Worm (Caenorhabditis elegans) whole organism, young adult: ENCODE results near the gene srw-71.

Experiments used
- B0019.2 ChIP-seq: fragments of 200-800 bp; sonication (Bioruptor generic); conservative IDR thresholded peaks from 2 replicates; pipeline ENCODE4 v1.3.6; 2022; ENCODE audit warnings: missing genetic modification reagents, missing genetic modification characterization, missing compliant biosample characterization
- B0336.3 ChIP-seq: fragments of 200-800 bp; sonication (Bioruptor generic); IDR thresholded peaks from 2 replicates; pipeline ENCODE4 v1.3.6; 2022; ENCODE audit warnings: missing genetic modification characterization, missing compliant biosample characterization
- C06A6.2 ChIP-seq: fragments of 200-800 bp; sonication (Bioruptor generic); conservative IDR thresholded peaks from 2 replicates; pipeline ENCODE4 v1.3.6; 2022; ENCODE audit warnings: missing genetic modification characterization, missing compliant biosample characterization
- C17E4.6 ChIP-seq: fragments of 200-800 bp; sonication (Bioruptor generic); IDR thresholded peaks from 2 replicates; pipeline ENCODE4 v1.3.6; 2022; ENCODE audit warnings: missing genetic modification reagents, missing genetic modification characterization, missing compliant biosample characterization
- D2030.7 ChIP-seq: fragments of 200-800 bp; sonication (Bioruptor generic); IDR thresholded peaks from 2 replicates; pipeline ENCODE4 v1.3.6; 2022; ENCODE audit warnings: missing genetic modification reagents, missing genetic modification characterization, missing compliant biosample characterization
- F49E8.2 ChIP-seq: sonication (generic microtip); optimal IDR thresholded peaks from 3 replicates; lab custom pipeline; 2017; ENCODE audit warnings: missing genetic modification characterization, mild to moderate bottlenecking, missing compliant biosample characterization, antibody characterized with exemption, moderate library complexity; ENCODE audit not compliant: insufficient read depth
- F57A8.1 ChIP-seq: fragments of 200-800 bp; sonication (Bioruptor generic); optimal IDR thresholded peaks from 2 replicates; lab custom pipeline; 2018; ENCODE audit warnings: mild to moderate bottlenecking, missing genetic modification characterization, moderate library complexity, missing compliant biosample characterization
- F57C9.4 ChIP-seq: sonication (generic microtip); optimal IDR thresholded peaks from 2 replicates; lab custom pipeline; 2017; ENCODE audit warnings: mild to moderate bottlenecking, missing genetic modification characterization, missing compliant biosample characterization
- K12H6.12 ChIP-seq: fragments of 200-800 bp; sonication (Bioruptor generic); optimal IDR thresholded peaks from 2 replicates; lab custom pipeline; 2018; ENCODE audit warnings: mild to moderate bottlenecking, missing genetic modification characterization, missing compliant biosample characterization
- bed-2 ChIP-seq: fragments of 200-800 bp; sonication (Bioruptor generic); IDR thresholded peaks from 2 replicates; pipeline ENCODE4 v1.3.6; 2022; ENCODE audit warnings: missing genetic modification reagents, missing genetic modification characterization, missing compliant biosample characterization
- ceh-40 ChIP-seq: fragments of 200-800 bp; sonication (Bioruptor generic); IDR thresholded peaks from 2 replicates; pipeline ENCODE4 v1.3.6; 2022; ENCODE audit warnings: missing genetic modification characterization, missing compliant biosample characterization
- ceh-58 ChIP-seq: fragments of 200-800 bp; sonication (Bioruptor generic); IDR thresholded peaks from 2 replicates; pipeline ENCODE4 v1.3.6; 2022; ENCODE audit warnings: missing genetic modification characterization, missing compliant biosample characterization
- ceh-91 ChIP-seq: fragments of 200-800 bp; sonication (Bioruptor generic); IDR thresholded peaks from 2 replicates; pipeline ENCODE4 v1.3.6; 2022; ENCODE audit warnings: missing genetic modification reagents, missing genetic modification characterization, missing compliant biosample characterization
- chd-7 ChIP-seq: sonication (generic microtip); optimal IDR thresholded peaks from 2 replicates; lab custom pipeline; 2016; ENCODE audit warnings: mild to moderate bottlenecking, missing genetic modification characterization, moderate library complexity, missing compliant biosample characterization
- die-1 ChIP-seq: sonication (generic microtip); optimal IDR thresholded peaks from 2 replicates; lab custom pipeline; 2016; ENCODE audit warnings: missing genotype, mild to moderate bottlenecking, missing genetic modification characterization, missing compliant biosample characterization
- dox-1 ChIP-seq: fragments of 200-800 bp; sonication (Bioruptor generic); IDR thresholded peaks from 2 replicates; pipeline ENCODE4 v1.3.6; 2022; ENCODE audit warnings: missing genetic modification reagents, missing genetic modification characterization, missing compliant biosample characterization
- ets-4 ChIP-seq: fragments of 200-800 bp; sonication (Bioruptor generic); optimal IDR thresholded peaks from 2 replicates; lab custom pipeline; 2018; ENCODE audit warnings: mild to moderate bottlenecking, missing genetic modification characterization, missing compliant biosample characterization
- fkh-3 ChIP-seq: sonication (generic microtip); optimal IDR thresholded peaks from 2 replicates; lab custom pipeline; 2016; ENCODE audit warnings: mild to moderate bottlenecking, missing genetic modification characterization, missing compliant biosample characterization
- him-1 ChIP-seq: sonication (generic microtip); optimal IDR thresholded peaks from 2 replicates; lab custom pipeline; 2016; ENCODE audit warnings: missing genotype, missing genetic modification reagents, missing genetic modification characterization, missing compliant biosample characterization
- hmg-1.2 ChIP-seq: fragments of 200-800 bp; sonication (Bioruptor generic); IDR thresholded peaks from 2 replicates; pipeline ENCODE4 v1.3.6; 2022; ENCODE audit warnings: missing genetic modification reagents, missing genetic modification characterization, missing compliant biosample characterization
- hmg-20 ChIP-seq: fragments of 200-800 bp; sonication (Bioruptor generic); IDR thresholded peaks from 2 replicates; pipeline ENCODE4 v1.3.6; 2022; ENCODE audit warnings: missing genetic modification reagents, missing genetic modification characterization, missing compliant biosample characterization
- let-607 ChIP-seq, 2 experiments: fragments of 200-800 bp in 1 of 2; sonication (Bioruptor generic) in 1 of 2; sonication (generic microtip) in 1 of 2; optimal IDR thresholded peaks; 2 replicates each; lab custom pipeline; 2016 to 2018; ENCODE audit warnings: mild to moderate bottlenecking in 2 of 2, missing compliant biosample characterization in 2 of 2, missing genetic modification characterization in 2 of 2, moderate library complexity in 2 of 2, missing genotype in 1 of 2
- lin-40 ChIP-seq: sonication (generic microtip); optimal IDR thresholded peaks from 2 replicates; lab custom pipeline; 2016; ENCODE audit warnings: missing genetic modification characterization, mild to moderate bottlenecking, missing compliant biosample characterization, missing genotype, missing genetic modification reagents
- lsy-27 ChIP-seq: sonication (generic microtip); optimal IDR thresholded peaks from 2 replicates; lab custom pipeline; 2017; ENCODE audit warnings: missing genetic modification characterization, mild to moderate bottlenecking, missing compliant biosample characterization, antibody characterized with exemption, missing genotype, borderline replicate concordance; ENCODE audit not compliant: insufficient read depth
- nfya-2 ChIP-seq: fragments of 200-800 bp; sonication (Bioruptor generic); IDR thresholded peaks from 2 replicates; pipeline ENCODE4 v1.3.6; 2022; ENCODE audit warnings: missing genetic modification reagents, missing genetic modification characterization, missing compliant biosample characterization
- nfyb-1 ChIP-seq: fragments of 200-800 bp; sonication (Bioruptor generic); IDR thresholded peaks from 2 replicates; pipeline ENCODE4 v1.3.6; 2022; ENCODE audit warnings: missing genetic modification reagents, missing genetic modification characterization, missing compliant biosample characterization
- nhr-179 ChIP-seq: sonication (generic microtip); optimal IDR thresholded peaks from 2 replicates; lab custom pipeline; 2016; ENCODE audit warnings: mild to moderate bottlenecking, missing genetic modification characterization, missing compliant biosample characterization
- nhr-80 ChIP-seq: sonication (generic microtip); optimal IDR thresholded peaks from 2 replicates; lab custom pipeline; 2016; ENCODE audit warnings: missing genetic modification characterization, missing compliant biosample characterization
- rec-8 ChIP-seq, 2 experiments: sonication (generic microtip); optimal IDR thresholded peaks; 2 replicates each; lab custom pipeline; 2016; ENCODE audit warnings: mild to moderate bottlenecking in 2 of 2, missing genetic modification characterization in 2 of 2, missing genetic modification reagents in 2 of 2, missing genotype in 2 of 2, missing biosample characterization in 1 of 2, missing compliant biosample characterization in 1 of 2, moderate library complexity in 1 of 2
- somi-1 ChIP-seq: fragments of 200-800 bp; sonication (Bioruptor generic); optimal IDR thresholded peaks from 2 replicates; lab custom pipeline; 2018; ENCODE audit warnings: mild to moderate bottlenecking, missing genetic modification characterization, missing compliant biosample characterization
- tbp1 ChIP-seq: fragments of 200-800 bp; sonication (Bioruptor generic); optimal IDR thresholded peaks from 2 replicates; lab custom pipeline; 2018; ENCODE audit warnings: mild to moderate bottlenecking, missing genetic modification characterization, missing compliant biosample characterization
- unc-62 ChIP-seq: fragments of 150-350 bp; optimal IDR thresholded peaks from 2 replicates; lab custom pipeline; 2014; ENCODE audit warnings: missing biosample characterization, missing genetic modification reagents, missing genetic modification characterization
- zfh-2 ChIP-seq: fragments of 200-800 bp; sonication (Bioruptor generic); conservative IDR thresholded peaks from 2 replicates; pipeline ENCODE4 v1.3.6; 2022; ENCODE audit warnings: missing genetic modification reagents, missing genetic modification characterization, missing compliant biosample characterization
- ztf-22 ChIP-seq: fragments of 200-800 bp; sonication (Bioruptor generic); optimal IDR thresholded peaks from 2 replicates; lab custom pipeline; 2018; ENCODE audit warnings: mild to moderate bottlenecking, missing genetic modification characterization, moderate library complexity, missing compliant biosample characterization
- ztf-25 ChIP-seq: fragments of 200-800 bp; sonication (Bioruptor generic); IDR thresholded peaks from 2 replicates; pipeline ENCODE4 v1.3.6; 2022; ENCODE audit warnings: missing genetic modification reagents, missing genetic modification characterization, missing compliant biosample characterization
- ztf-26 ChIP-seq: sonication (generic microtip); optimal IDR thresholded peaks from 2 replicates; lab custom pipeline; 2017; ENCODE audit warnings: missing genetic modification characterization, missing compliant biosample characterization
- ztf-28 ChIP-seq: fragments of 200-800 bp; sonication (Bioruptor generic); IDR thresholded peaks from 2 replicates; pipeline ENCODE4 v1.3.6; 2022; ENCODE audit warnings: missing genetic modification reagents, missing genetic modification characterization, missing compliant biosample characterization
- ztf-3 ChIP-seq: fragments of 200-800 bp; sonication (Bioruptor generic); optimal IDR thresholded peaks from 2 replicates; lab custom pipeline; 2018; ENCODE audit warnings: mild to moderate bottlenecking, missing genetic modification characterization, missing compliant biosample characterization

srw-71 gene

ce11 chrV:7399202-7399601 is 31.7 kb downstream of the srw-71 start, which contains the start of gene gst-41:
Gene gst-41, minus strand, starts transcription at chrV:7399302.
- TF ChIP-seq B0019.2 (GFP tag; lab: Robert Waterston, UW) = no peak
- no peak for TF ChIP-seq ztf-3 (GFP tag; lab: Kevin White, UChicago)
- no peak for TF ChIP-seq hmg-20 (GFP tag; lab: Robert Waterston, UW)
- no peak for TF ChIP-seq hmg-1.2 (GFP tag; lab: Robert Waterston, UW)
- TF ChIP-seq C17E4.6 = no peak
- TF ChIP-seq die-1 (tag; lab: Kevin White, UChicago) = no peak
- TF ChIP-seq nfya-2 (GFP tag; lab: Robert Waterston, UW) = no peak
- TF ChIP-seq lsy-27 (tag; lab: Kevin White, UChicago) = no peak
- TF ChIP-seq ztf-25 (GFP tag; lab: Robert Waterston, UW) = no peak
- TF ChIP-seq nfyb-1 (GFP tag; lab: Robert Waterston, UW) = no peak

- TF ChIP-seq unc-62 (GFP tag; lab: Kevin White, UChicago) (no peak), B0019.2 (GFP tag; lab: Robert Waterston, UW) (no peak), F49E8.2 (tag; lab: Kevin White, UChicago) (no peak), nfya-2 (GFP tag; lab: Robert Waterston, UW) (no peak), ztf-22 (GFP tag; lab: Kevin White, UChicago) (no peak), fkh-3 (no peak), D2030.7 (GFP tag; lab: Robert Waterston, UW) (no peak), him-1 (tag; lab: Kevin White, UChicago) (no peak), lin-40 (tag; lab: Kevin White, UChicago) (no peak), ceh-40 (no peak)
- TF ChIP-seq, all 124 proteins: peak for 0
Observed at ce11 chrV:7395359-7395758, 35.6 kb downstream of the srw-71 start, which contains the start of gene srx-9. Gene srx-9, minus strand, starts transcription at chrV:7395459.

ce11 chrV:7391933-7392332 is 39.0 kb downstream of the srw-71 start, which contains the start of gene fbxa-105:
Gene fbxa-105, minus strand, starts transcription at chrV:7392029.
- TF ChIP-seq ztf-28 (GFP tag; lab: Robert Waterston, UW) = no peak
- TF ChIP-seq nhr-80 (tag; lab: Kevin White, UChicago) = peak; percentile 34
- no peak for TF ChIP-seq tbp1 (GFP tag; lab: Kevin White, UChicago)

ce11 chrV:7389771-7390170 is 41.1 kb downstream of the srw-71 start, which contains the start of gene C02H6.1:
Gene C02H6.1, minus strand, starts transcription at chrV:7389871.
- no peak for TF ChIP-seq K12H6.12 (tag; lab: Kevin White, UChicago)
- no peak for TF ChIP-seq ztf-26
- TF ChIP-seq ceh-91 (GFP tag; lab: Robert Waterston, UW) = no peak
- TF ChIP-seq nhr-80 (tag; lab: Kevin White, UChicago) = no peak
- TF ChIP-seq zfh-2 (GFP tag; lab: Robert Waterston, UW) = no peak
- TF ChIP-seq somi-1 (GFP tag; lab: Kevin White, UChicago) = no peak
- no peak for TF ChIP-seq rec-8 (tag; optimal IDR thresholded peaks at IDR 0.05; lab: Kevin White, UChicago)
- TF ChIP-seq F57A8.1 (GFP tag; lab: Kevin White, UChicago) = no peak
- TF ChIP-seq let-607 (tag; optimal IDR thresholded peaks at IDR 0.05; lab: Kevin White, UChicago) = no peak
- no peak for TF ChIP-seq ets-4 (GFP tag; lab: Kevin White, UChicago)
- no peak for TF ChIP-seq F57C9.4
- no peak for TF ChIP-seq hmg-20 (GFP tag; lab: Robert Waterston, UW)
- no peak for TF ChIP-seq ceh-58 (GFP tag; lab: Robert Waterston, UW)
- TF ChIP-seq bed-2 (GFP tag; lab: Robert Waterston, UW) = no peak
- no peak for TF ChIP-seq nhr-179 (tag; lab: Kevin White, UChicago)
- no peak for TF ChIP-seq dox-1 (GFP tag; lab: Robert Waterston, UW)
- TF ChIP-seq chd-7 (tag; lab: Kevin White, UChicago) = no peak
- no peak for TF ChIP-seq B0336.3 (GFP tag; lab: Robert Waterston, UW)
- TF ChIP-seq C06A6.2 (GFP tag; lab: Robert Waterston, UW) = no peak
